Worm (Caenorhabditis elegans): ENCODE results near the gene F08D12.3.

- TF ChIP-seq ceh-13 (GFP tag; optimal IDR thresholded peaks at IDR 0.05): no peak
- no peak for TF ChIP-seq ama-1 (optimal IDR thresholded peaks at IDR 0.05)
These were observed 26.4 kb upstream of the F08D12.3 start, which contains the start of gene F29A7.3 for ce11 chrII:2752999-2753398.
